Worm (Caenorhabditis elegans): Measurements from ENCODE around the gene F18C5.10.

Gene F18C5.10

DNA sequence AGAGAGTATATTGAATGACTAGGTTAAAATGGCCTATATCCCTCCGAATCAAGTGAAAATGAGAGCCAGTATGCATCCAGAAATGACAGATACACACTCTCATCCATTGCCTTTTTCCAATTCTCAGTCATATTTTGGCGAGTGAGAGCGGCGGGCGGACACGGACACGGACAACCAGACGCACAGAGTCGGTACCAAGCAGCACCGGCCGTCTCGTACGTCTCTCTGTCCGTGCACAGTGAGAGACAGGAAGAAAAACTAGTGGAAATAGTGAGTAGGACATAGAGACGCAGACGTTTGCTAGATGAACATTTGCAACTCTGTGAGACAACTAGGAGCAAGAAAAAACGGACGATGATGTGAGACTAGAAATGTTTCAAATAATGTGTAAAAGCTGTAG is 2.0 kb upstream of the F18C5.10 start:
- peak; percentile 44 for TF ChIP-seq nhr-80 (tag; optimal IDR thresholded peaks at IDR 0.05)
- TF ChIP-seq F57A8.1 (GFP tag; optimal IDR thresholded peaks at IDR 0.05), result no peak
- no peak for TF ChIP-seq nhr-179 (tag; optimal IDR thresholded peaks at IDR 0.05)
- no peak for TF ChIP-seq hlh-12 (tag; optimal IDR thresholded peaks at IDR 0.05)
- no peak for TF ChIP-seq cebp-1 (GFP tag; IDR thresholded peaks at IDR 0.05)
- peak; percentile 46 for TF ChIP-seq cebp-1 (tag; optimal IDR thresholded peaks at IDR 0.05)
- peak; percentile 49 for TF ChIP-seq zfh-2 (GFP tag; conservative IDR thresholded peaks at IDR 0.05)
- TF ChIP-seq tbp1 (GFP tag; optimal IDR thresholded peaks at IDR 0.05), result peak; percentile 11
- peak in 1 of 3 experiments; percentile 18 for TF ChIP-seq lin-35 (GFP tag; optimal IDR thresholded peaks at IDR 0.05)
- TF ChIP-seq mcd-1 (GFP tag; IDR thresholded peaks at IDR 0.05), result 0 out of 2 replicates have a peak, but pooled peaks have one; percentile 8
- peak; percentile 87 for TF ChIP-seq hmg-1.2 (GFP tag; IDR thresholded peaks at IDR 0.05)
- 0 out of 2 replicates have a peak, but pooled peaks have one; percentile 22 for TF ChIP-seq nfyb-1 (GFP tag; IDR thresholded peaks at IDR 0.05)
- no peak for TF ChIP-seq sea-2 (GFP tag; IDR thresholded peaks at IDR 0.05)
- TF ChIP-seq T07F8.4 (tag; optimal IDR thresholded peaks at IDR 0.05), result no peak
- no peak for TF ChIP-seq snpc-4 (GFP tag; optimal IDR thresholded peaks at IDR 0.05)
- peak in 1 of 4 experiments; percentile 48 for TF ChIP-seq snpc-4 (tag; optimal IDR thresholded peaks at IDR 0.05)
- no peak for TF ChIP-seq fkh-3 (tag; optimal IDR thresholded peaks at IDR 0.05)
- TF ChIP-seq K11D2.4 (GFP tag; IDR thresholded peaks at IDR 0.05), result no peak
- TF ChIP-seq attf-5 (GFP tag; optimal IDR thresholded peaks at IDR 0.05), result peak; percentile 16
- TF ChIP-seq ZK185.1 (tag; optimal IDR thresholded peaks at IDR 0.05; ENCODE audit: poor library complexity, severe bottlenecking), result peak; percentile 10

DNA sequence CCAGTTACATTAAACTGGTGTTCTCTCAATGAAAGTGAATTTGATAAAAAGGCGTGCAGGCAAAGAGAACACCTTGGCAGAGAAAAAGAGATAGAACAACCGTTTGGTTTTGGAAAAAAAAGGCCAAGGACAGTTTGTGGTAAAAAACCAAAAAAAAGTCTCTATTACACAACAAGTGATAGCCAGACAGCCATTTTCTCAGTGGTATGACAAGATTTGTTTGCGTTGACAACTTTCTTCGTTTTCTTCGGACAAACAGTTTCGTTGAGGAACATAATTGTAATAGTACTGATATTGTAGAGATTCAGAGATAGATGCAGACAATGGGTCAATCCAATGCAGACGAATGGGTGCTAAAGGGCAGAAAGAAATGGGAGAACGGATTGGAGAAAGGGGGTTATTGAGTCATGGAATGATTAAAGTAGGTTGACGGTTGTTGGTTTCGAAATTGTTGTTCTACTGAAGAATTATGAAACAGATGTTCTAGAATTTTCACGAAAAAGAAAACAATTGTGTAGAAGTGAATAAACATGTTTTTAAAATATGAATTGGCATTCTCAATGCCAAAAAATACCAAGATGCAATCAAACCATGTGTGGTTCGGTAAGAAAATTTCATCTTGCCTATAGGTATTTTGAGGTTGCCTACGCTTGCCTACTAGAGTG is 1.1 kb upstream of the F18C5.10 start:
- TF ChIP-seq F57C9.4 (tag; optimal IDR thresholded peaks at IDR 0.05) (no peak), Y95B8A.8 (GFP tag; IDR thresholded peaks at IDR 0.05) (no peak), madf-10 (tag; optimal IDR thresholded peaks at IDR 0.05) (no peak), cebp-1 (GFP tag; IDR thresholded peaks at IDR 0.05) (peak; percentile 55), cebp-1 (tag; optimal IDR thresholded peaks at IDR 0.05) (peak; percentile 79), madf-3 (GFP tag; IDR thresholded peaks at IDR 0.05) (no peak), aptf-2 (GFP tag; conservative IDR thresholded peaks at IDR 0.05) (no peak), lin-26 (GFP tag; IDR thresholded peaks at IDR 0.05) (no peak), nfya-1 (tag; optimal IDR thresholded peaks at IDR 0.05; ENCODE audit: borderline replicate concordance, insufficient read depth) (no peak), nhr-90 (tag; optimal IDR thresholded peaks at IDR 0.05) (no peak), K11D2.4 (GFP tag; IDR thresholded peaks at IDR 0.05) (no peak), madf-8 (GFP tag; conservative IDR thresholded peaks at IDR 0.05) (no peak), F33H1.4 (GFP tag; IDR thresholded peaks at IDR 0.05) (no peak), let-526 (GFP tag; IDR thresholded peaks at IDR 0.05) (no peak), ama-1 (optimal IDR thresholded peaks at IDR 0.05) (peak; percentile 12), ama-1 (GFP tag; optimal IDR thresholded peaks at IDR 0.05) (no peak), dox-1 (GFP tag; IDR thresholded peaks at IDR 0.05) (0 out of 2 replicates have a peak, but pooled peaks have one; percentile 27), athp-1 (tag; optimal IDR thresholded peaks at IDR 0.05) (no peak), pha-4 (tag; optimal IDR thresholded peaks at IDR 0.05) (no peak), hlh-12 (tag; optimal IDR thresholded peaks at IDR 0.05) (no peak), hmg-20 (GFP tag; IDR thresholded peaks at IDR 0.05) (no peak), hlh-26 (GFP tag; conservative IDR thresholded peaks at IDR 0.05) (no peak), tbp1 (GFP tag; optimal IDR thresholded peaks at IDR 0.05) (no peak), snpc-3.4 (tag; optimal IDR thresholded peaks at IDR 0.05) (no peak), B0261.1 (tag; optimal IDR thresholded peaks at IDR 0.05) (no peak), bed-2 (GFP tag; IDR thresholded peaks at IDR 0.05) (no peak), lin-35 (GFP tag; optimal IDR thresholded peaks at IDR 0.05) (no peak), hmg-1.2 (GFP tag; IDR thresholded peaks at IDR 0.05) (peak; percentile 67; the same call in 1 of the 2 replicates), ztf-26 (tag; optimal IDR thresholded peaks at IDR 0.05) (peak; percentile 73), rcor-1 (GFP tag; IDR thresholded peaks at IDR 0.05) (no peak), somi-1 (GFP tag; optimal IDR thresholded peaks at IDR 0.05) (no peak), D2030.7 (GFP tag; IDR thresholded peaks at IDR 0.05) (no peak), dpff-1 (tag; optimal IDR thresholded peaks at IDR 0.05) (no peak), ceh-27 (GFP tag; optimal IDR thresholded peaks at IDR 0.05) (no peak), snpc-4 (GFP tag; optimal IDR thresholded peaks at IDR 0.05) (no peak), snpc-4 (tag; optimal IDR thresholded peaks at IDR 0.05) (no peak)
